Worm (Caenorhabditis elegans) whole organism, L1 larva: Measurements from ENCODE around the gene wip-1.

Experiments used
- C04F5.9 ChIP-seq: sonication (generic microtip); optimal IDR thresholded peaks from 2 replicates; lab custom pipeline; 2016; ENCODE audit warnings: missing genetic modification characterization, missing compliant biosample characterization
- C16A3.4 ChIP-seq: fragments of 150-350 bp; optimal IDR thresholded peaks from 2 replicates; lab custom pipeline; 2014; ENCODE audit warnings: missing biosample characterization, missing genetic modification characterization
- C34B4.2 ChIP-seq: sonication (generic microtip); optimal IDR thresholded peaks from 2 replicates; lab custom pipeline; 2017; ENCODE audit warnings: mild to moderate bottlenecking, missing genetic modification characterization, missing compliant biosample characterization
- aha-1 ChIP-seq: fragments of 150-350 bp; optimal IDR thresholded peaks from 2 replicates; lab custom pipeline; 2014; ENCODE audit warnings: missing biosample characterization, missing genetic modification characterization
- alr-1 ChIP-seq: fragments of 200-800 bp; sonication (Bioruptor generic); optimal IDR thresholded peaks from 2 replicates; lab custom pipeline; 2018; ENCODE audit warnings: borderline replicate concordance, mild to moderate bottlenecking, missing genetic modification characterization, missing compliant biosample characterization
- aly-2 ChIP-seq: fragments of 150-350 bp; optimal IDR thresholded peaks from 2 replicates; lab custom pipeline; 2014; ENCODE audit warnings: missing biosample characterization, missing genetic modification characterization
- ceh-8 ChIP-seq: fragments of 200-800 bp; sonication (Bioruptor generic); optimal IDR thresholded peaks from 2 replicates; lab custom pipeline; 2018; ENCODE audit warnings: mild to moderate bottlenecking, missing genetic modification characterization, moderate library complexity, missing compliant biosample characterization
- ceh-82 ChIP-seq, 3 experiments: fragments of 150-350 bp in 1 of 3; sonication (generic microtip) in 2 of 3; optimal IDR thresholded peaks; 2 replicates each; lab custom pipeline; 2014 to 2017; ENCODE audit warnings: missing biosample characterization in 3 of 3, missing genetic modification characterization in 3 of 3
- ceh-88 ChIP-seq: fragments of 200-800 bp; sonication (Bioruptor generic); IDR thresholded peaks from 2 replicates; pipeline ENCODE4 v1.3.6; 2022; ENCODE audit warnings: missing genetic modification characterization, missing compliant biosample characterization
- dpl-1 ChIP-seq, 3 experiments: fragments of 150-350 bp in 2 of 3; sonication (generic microtip) in 1 of 3; optimal IDR thresholded peaks; 2 replicates each; lab custom pipeline; 2014 to 2017; ENCODE audit warnings: missing biosample characterization in 3 of 3, missing genetic modification characterization in 3 of 3, missing genetic modification reagents in 3 of 3
- dsc-1 ChIP-seq: sonication (generic microtip); optimal IDR thresholded peaks from 2 replicates; lab custom pipeline; 2016; ENCODE audit warnings: mild to moderate bottlenecking, missing genetic modification characterization, missing compliant biosample characterization
- efl-3 ChIP-seq: fragments of 200-800 bp; sonication (Bioruptor generic); optimal IDR thresholded peaks from 2 replicates; lab custom pipeline; 2018; ENCODE audit warnings: mild to moderate bottlenecking, missing genetic modification characterization, missing compliant biosample characterization
- egl-13 ChIP-seq: sonication (generic microtip); optimal IDR thresholded peaks from 2 replicates; lab custom pipeline; 2016; ENCODE audit warnings: missing genotype, missing genetic modification reagents, missing genetic modification characterization, missing compliant biosample characterization
- fkh-4 ChIP-seq: sonication (generic microtip); optimal IDR thresholded peaks from 2 replicates; lab custom pipeline; 2016; ENCODE audit warnings: missing compliant biosample characterization, missing genetic modification characterization, borderline replicate concordance
- grh-1 ChIP-seq: fragments of 200-800 bp; sonication (Bioruptor generic); IDR thresholded peaks from 2 replicates; pipeline ENCODE4 v1.3.6; 2022; ENCODE audit warnings: missing genetic modification reagents, missing genetic modification characterization, missing compliant biosample characterization
- hlh-17 ChIP-seq: fragments of 200-800 bp; sonication (Bioruptor generic); optimal IDR thresholded peaks from 2 replicates; lab custom pipeline; 2018; ENCODE audit warnings: missing genetic modification characterization, mild to moderate bottlenecking, missing compliant biosample characterization, moderate library complexity, borderline replicate concordance
- isw-1 ChIP-seq: fragments of 200-800 bp; sonication (Bioruptor generic); IDR thresholded peaks from 2 replicates; pipeline ENCODE4 v1.3.6; 2022; ENCODE audit warnings: missing genetic modification characterization, missing compliant biosample characterization
- jun-1 ChIP-seq: fragments of 150-350 bp; optimal IDR thresholded peaks from 2 replicates; lab custom pipeline; 2014; ENCODE audit warnings: missing biosample characterization, missing genetic modification reagents, missing genetic modification characterization
- lin-13 ChIP-seq: fragments of 150-350 bp; optimal IDR thresholded peaks from 2 replicates; lab custom pipeline; 2014; ENCODE audit warnings: missing biosample characterization, missing genetic modification reagents, missing genetic modification characterization
- lin-14 ChIP-seq: fragments of 200-800 bp; sonication (Bioruptor generic); optimal IDR thresholded peaks from 2 replicates; lab custom pipeline; 2018; ENCODE audit warnings: mild to moderate bottlenecking, missing genetic modification characterization, moderate library complexity, missing compliant biosample characterization
- lsy-2 ChIP-seq, 2 experiments: fragments of 150-350 bp; optimal IDR thresholded peaks; 2 replicates each; lab custom pipeline; 2014; ENCODE audit warnings: missing biosample characterization in 2 of 2, missing genetic modification characterization in 2 of 2
- mab-9 ChIP-seq: fragments of 200-800 bp; sonication (Bioruptor generic); IDR thresholded peaks from 2 replicates; pipeline ENCODE4 v1.3.6; 2022; ENCODE audit warnings: missing genetic modification reagents, missing genetic modification characterization, missing compliant biosample characterization
- mdl-1 ChIP-seq, 2 experiments: fragments of 150-350 bp; optimal IDR thresholded peaks; 2 replicates each; lab custom pipeline; 2014 to 2017; ENCODE audit warnings: missing biosample characterization in 2 of 2, missing genetic modification characterization in 2 of 2, inconsistent platforms in 1 of 2
- mep-1 ChIP-seq: fragments of 150-350 bp; optimal IDR thresholded peaks from 2 replicates; lab custom pipeline; 2014; ENCODE audit warnings: missing biosample characterization, missing genetic modification characterization
- nhr-11 ChIP-seq: fragments of 150-350 bp; optimal IDR thresholded peaks from 2 replicates; lab custom pipeline; 2014; ENCODE audit warnings: missing biosample characterization, missing genetic modification characterization
- nhr-20 ChIP-seq: sonication (generic microtip); optimal IDR thresholded peaks from 2 replicates; lab custom pipeline; 2016; ENCODE audit warnings: mild to moderate bottlenecking, missing genetic modification characterization, missing compliant biosample characterization
- nhr-47 ChIP-seq: sonication (generic microtip); optimal IDR thresholded peaks from 2 replicates; lab custom pipeline; 2016; ENCODE audit warnings: mild to moderate bottlenecking, missing genetic modification characterization, moderate library complexity, missing compliant biosample characterization
- nhr-71 ChIP-seq: sonication (generic microtip); optimal IDR thresholded peaks from 2 replicates; lab custom pipeline; 2016; ENCODE audit warnings: mild to moderate bottlenecking, missing genetic modification characterization, moderate library complexity, missing compliant biosample characterization
- nhr-77 ChIP-seq: fragments of 150-350 bp; optimal IDR thresholded peaks from 2 replicates; lab custom pipeline; 2014; ENCODE audit warnings: missing biosample characterization, missing genetic modification characterization
- nhr-85 ChIP-seq: sonication (generic microtip); peaks from one replicate; lab custom pipeline; 2016; ENCODE audit warnings: missing genetic modification characterization, inconsistent platforms, missing compliant biosample characterization
- nhr-90 ChIP-seq: sonication (generic microtip); optimal IDR thresholded peaks from 2 replicates; lab custom pipeline; 2016; ENCODE audit warnings: mild to moderate bottlenecking, missing genetic modification characterization, missing compliant biosample characterization; ENCODE audit not compliant: poor library complexity
- pag-3 ChIP-seq: sonication (generic microtip); optimal IDR thresholded peaks from 2 replicates; lab custom pipeline; 2017; ENCODE audit warnings: missing genetic modification characterization, mild to moderate bottlenecking, missing compliant biosample characterization, antibody characterized with exemption, borderline replicate concordance; ENCODE audit not compliant: insufficient read depth
- pax-3 ChIP-seq: fragments of 200-800 bp; sonication (Bioruptor generic); optimal IDR thresholded peaks from 2 replicates; lab custom pipeline; 2018; ENCODE audit warnings: mild to moderate bottlenecking, missing genetic modification characterization, moderate library complexity, missing compliant biosample characterization
- snpc-4 ChIP-seq: fragments of 150-350 bp; optimal IDR thresholded peaks from 2 replicates; lab custom pipeline; 2014; ENCODE audit warnings: missing biosample characterization, missing genetic modification characterization
- sptf-1 ChIP-seq: fragments of 150-350 bp; optimal IDR thresholded peaks from 2 replicates; lab custom pipeline; 2014; ENCODE audit warnings: missing biosample characterization, missing genetic modification characterization
- sup-37 ChIP-seq: fragments of 200-800 bp; sonication (Bioruptor generic); optimal IDR thresholded peaks from 2 replicates; lab custom pipeline; 2018; ENCODE audit warnings: mild to moderate bottlenecking, missing genetic modification characterization, missing compliant biosample characterization
- unc-130 ChIP-seq: fragments of 150-350 bp; optimal IDR thresholded peaks from 2 replicates; lab custom pipeline; 2017; ENCODE audit warnings: missing biosample characterization, missing genetic modification characterization, inconsistent platforms
- unc-98 ChIP-seq: fragments of 200-800 bp; sonication (Bioruptor generic); IDR thresholded peaks from 2 replicates; pipeline ENCODE4 v1.3.6; 2022; ENCODE audit warnings: missing genetic modification characterization, missing compliant biosample characterization
- xbp-1 ChIP-seq: sonication (generic microtip); optimal IDR thresholded peaks from 2 replicates; lab custom pipeline; 2016; ENCODE audit warnings: missing genetic modification characterization, missing compliant biosample characterization
- zag-1 ChIP-seq: fragments of 150-350 bp; optimal IDR thresholded peaks from 2 replicates; lab custom pipeline; 2014; ENCODE audit warnings: missing biosample characterization, missing genetic modification characterization
- zip-4 ChIP-seq: fragments of 200-800 bp; sonication (Bioruptor generic); optimal IDR thresholded peaks from 2 replicates; lab custom pipeline; 2018; ENCODE audit warnings: mild to moderate bottlenecking, missing genetic modification characterization, moderate library complexity, missing compliant biosample characterization
- ztf-11 ChIP-seq, 2 experiments: sonication (generic microtip); optimal IDR thresholded peaks; 2 replicates each; lab custom pipeline; 2016 to 2017; ENCODE audit warnings: missing genetic modification characterization in 2 of 2, missing biosample characterization in 1 of 2, missing compliant biosample characterization in 1 of 2

The wip-1 gene

DNA sequence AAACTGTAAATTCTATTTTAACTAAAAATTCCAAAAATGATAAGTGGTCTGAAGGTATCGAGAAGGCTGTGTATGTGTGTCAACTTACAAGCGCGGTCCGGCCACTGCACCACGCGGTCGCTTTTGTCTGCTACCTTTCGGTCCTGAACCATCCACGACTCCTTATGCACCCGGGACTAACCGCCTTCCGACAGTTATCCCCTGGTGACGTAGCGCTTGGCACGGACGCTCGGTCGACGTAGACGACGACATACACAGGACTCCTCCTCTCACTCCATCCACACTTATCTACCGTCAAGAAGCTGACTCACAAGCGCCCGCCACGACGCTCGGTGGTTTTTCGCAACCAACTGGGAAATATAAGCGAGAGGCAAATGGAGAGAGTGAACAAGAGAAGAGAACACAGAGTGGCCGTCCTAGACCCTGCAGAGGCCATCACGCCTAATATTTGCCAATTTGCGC is 13.0 kb downstream of the wip-1 start (continued):
- TF ChIP-seq zip-4 (GFP tag; lab: Kevin White, UChicago) (peak; percentile 51), pax-3 (tag; lab: Kevin White, UChicago) (peak; percentile 78), efl-3 (peak; percentile 33), nhr-20 (peak; percentile 67), jun-1 (peak; percentile 77), C04F5.9 (tag; lab: Kevin White, UChicago) (peak; percentile 15), nhr-90 (peak; percentile 86), lin-14 (GFP tag; lab: Kevin White, UChicago) (peak; percentile 78), fkh-4 (tag; lab: Kevin White, UChicago) (peak; percentile 8), egl-13 (tag; lab: Kevin White, UChicago) (peak; percentile 70), sup-37 (GFP tag; lab: Kevin White, UChicago) (peak; percentile 83), nhr-47 (peak; percentile 89), ceh-88 (peak; percentile 58), nhr-85 (tag; lab: Kevin White, UChicago) (peak; percentile 79), lsy-2 (tag; optimal IDR thresholded peaks at IDR 0.05; lab: Kevin White, UChicago) (peak; percentile 43 to 79), C16A3.4 (tag; lab: Kevin White, UChicago) (peak; percentile 55), dpl-1 (GFP tag; optimal IDR thresholded peaks at IDR 0.05; lab: Kevin White, UChicago) (peak; percentile 15 to 29 (median 28)), lin-13 (GFP tag; lab: Kevin White, UChicago) (peak; percentile 22), mab-9 (GFP tag; lab: Robert Waterston, UW) (peak; percentile 75), mdl-1 (tag; optimal IDR thresholded peaks at IDR 0.05; lab: Kevin White, UChicago) (peak in 1 of 2 experiments; percentile 33), nhr-71 (peak; percentile 81), grh-1 (0 out of 2 replicates have a peak, but pooled peaks have one; percentile 35), ceh-8 (peak; percentile 71), dsc-1 (peak; percentile 80), ztf-11 (tag; optimal IDR thresholded peaks at IDR 0.05; lab: Kevin White, UChicago) (peak in 1 of 2 experiments; percentile 71), snpc-4 (tag; lab: Kevin White, UChicago) (peak; percentile 25), isw-1 (peak; percentile 50)

DNA sequence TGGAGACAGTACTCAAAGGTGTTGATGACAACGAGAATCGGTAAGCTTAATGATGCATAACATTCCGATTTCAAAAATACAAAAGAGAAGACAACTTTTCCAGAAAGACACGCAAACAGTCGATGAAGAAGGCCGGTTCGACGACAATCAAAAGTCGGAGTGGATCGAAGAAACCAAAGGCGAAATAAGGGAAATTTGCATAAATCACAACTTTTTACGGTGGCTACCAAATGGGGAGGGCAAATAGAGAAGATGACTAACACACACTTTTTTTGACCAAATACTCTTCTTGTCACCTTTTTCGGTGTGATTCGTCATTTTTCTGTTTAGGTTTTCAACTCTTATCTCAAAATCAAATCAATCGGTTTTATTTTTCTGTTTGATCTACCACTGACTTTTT is 17.7 kb downstream of the wip-1 start, which contains the start of gene C45G9.6:
TSS of gene C45G9.6 (plus strand) at position 301 of the 400 bp plus-strand sequence.
- TF ChIP-seq zag-1 (tag; lab: Kevin White, UChicago) (no peak), hlh-17 (no peak), nhr-20 (no peak), aly-2 (tag; lab: Kevin White, UChicago) (no peak)

DNA sequence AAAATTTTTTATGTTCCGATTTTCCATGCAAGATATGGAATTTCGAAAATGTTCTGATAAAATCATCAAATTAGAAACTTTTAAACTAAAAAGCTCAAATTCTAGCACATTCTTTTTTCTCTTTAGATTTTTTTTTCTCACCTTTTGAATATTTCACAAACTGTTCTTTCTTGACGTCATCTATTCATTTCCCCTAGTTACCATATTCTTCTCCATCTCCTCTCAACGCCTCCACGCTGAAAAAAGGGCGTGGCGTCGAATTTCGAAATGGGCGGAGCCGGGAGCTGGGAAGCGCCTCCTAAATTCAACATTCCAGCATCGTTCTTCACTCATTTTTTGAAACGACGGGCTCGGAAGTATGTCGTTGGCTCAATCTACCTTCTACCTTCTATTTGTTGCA is 23.7 kb downstream of the wip-1 start, which contains the start of gene nlp-43:
TSS of gene nlp-43 (plus strand) at position 301 of the 400 bp plus-strand sequence.
- no peak for TF ChIP-seq C34B4.2 (tag; lab: Kevin White, UChicago)
- TF ChIP-seq C16A3.4 (tag; lab: Kevin White, UChicago): no peak
- TF ChIP-seq unc-130 (tag; lab: Kevin White, UChicago): no peak
- TF ChIP-seq sup-37 (GFP tag; lab: Kevin White, UChicago): no peak
- TF ChIP-seq aha-1: no peak
- TF ChIP-seq mdl-1 (tag; optimal IDR thresholded peaks at IDR 0.05; lab: Kevin White, UChicago): no peak
- no peak for TF ChIP-seq ztf-11 (tag; optimal IDR thresholded peaks at IDR 0.05; lab: Kevin White, UChicago)
- TF ChIP-seq unc-98 (GFP tag; lab: Robert Waterston, UW): no peak
- TF ChIP-seq nhr-77: no peak
- TF ChIP-seq pag-3: no peak
- TF ChIP-seq sptf-1 (tag; lab: Kevin White, UChicago): no peak
- no peak for TF ChIP-seq snpc-4 (tag; lab: Kevin White, UChicago)
- no peak for TF ChIP-seq xbp-1
- TF ChIP-seq alr-1 (tag; lab: Kevin White, UChicago): no peak
- no peak for TF ChIP-seq ceh-82 (tag; optimal IDR thresholded peaks at IDR 0.05; lab: Kevin White, UChicago)
- TF ChIP-seq nhr-11 (tag; lab: Kevin White, UChicago): no peak
- TF ChIP-seq mep-1: no peak
